Worm (Caenorhabditis elegans) whole organism, early embryonic: ENCODE measurements around the gene C47A4.5.
A peak's percentile ranks its signal among the peaks of the same experiment; 100 is the strongest.

Experiments used
- B0310.2 ChIP-seq: sonication (generic microtip); optimal IDR thresholded peaks from 2 replicates; lab custom pipeline; 2016; ENCODE audit warnings: mild to moderate bottlenecking, missing genetic modification characterization, missing compliant biosample characterization
- F13C5.2 ChIP-seq: sonication (generic microtip); optimal IDR thresholded peaks from 2 replicates; lab custom pipeline; 2017; ENCODE audit warnings: mild to moderate bottlenecking, missing genetic modification characterization, inconsistent platforms, missing compliant biosample characterization
- aly-1 ChIP-seq: sonication (generic microtip); optimal IDR thresholded peaks from 2 replicates; lab custom pipeline; 2016; ENCODE audit warnings: missing genetic modification characterization, missing compliant biosample characterization
- ama-1 ChIP-seq: fragments of 150-350 bp; optimal IDR thresholded peaks from 2 replicates; lab custom pipeline; 2014
- ceh-13 ChIP-seq: fragments of 200-800 bp; sonication (Bioruptor generic); optimal IDR thresholded peaks from 2 replicates; lab custom pipeline; 2018; ENCODE audit warnings: mild to moderate bottlenecking, missing genetic modification characterization, missing compliant biosample characterization
- ceh-36 ChIP-seq: sonication (generic microtip); optimal IDR thresholded peaks from 2 replicates; lab custom pipeline; 2016; ENCODE audit warnings: missing genetic modification characterization, inconsistent platforms, missing compliant biosample characterization
- ets-7 ChIP-seq: sonication (generic microtip); optimal IDR thresholded peaks from 2 replicates; lab custom pipeline; 2016; ENCODE audit warnings: missing genotype, missing genetic modification characterization, missing compliant biosample characterization
- flt-1 ChIP-seq: fragments of 200-800 bp; sonication (Bioruptor generic); IDR thresholded peaks from 2 replicates; pipeline ENCODE4 v1.3.6; 2022; ENCODE audit warnings: missing genetic modification characterization, missing compliant biosample characterization
- hmbx-1 ChIP-seq: sonication (generic microtip); optimal IDR thresholded peaks from 2 replicates; lab custom pipeline; 2016; ENCODE audit warnings: mild to moderate bottlenecking, missing genetic modification characterization, missing compliant biosample characterization
- hmg-4 ChIP-seq: fragments of 200-800 bp; sonication (Bioruptor generic); optimal IDR thresholded peaks from 2 replicates; lab custom pipeline; 2018; ENCODE audit warnings: mild to moderate bottlenecking, missing genetic modification characterization, missing compliant biosample characterization
- hnd-1 ChIP-seq: sonication (generic microtip); optimal IDR thresholded peaks from 2 replicates; lab custom pipeline; 2016; ENCODE audit warnings: missing genetic modification characterization, missing compliant biosample characterization
- pes-1 ChIP-seq: fragments of 200-800 bp; sonication (Bioruptor generic); IDR thresholded peaks from 2 replicates; pipeline ENCODE4 v1.3.6; 2022; ENCODE audit warnings: missing genetic modification reagents, missing genetic modification characterization, missing compliant biosample characterization
- scrt-1 ChIP-seq: fragments of 200-800 bp; sonication (Bioruptor generic); IDR thresholded peaks from 2 replicates; pipeline ENCODE4 v1.3.6; 2022; ENCODE audit warnings: missing genetic modification characterization, missing compliant biosample characterization
- sea-1 ChIP-seq: fragments of 200-800 bp; sonication (Bioruptor generic); conservative IDR thresholded peaks from 2 replicates; pipeline ENCODE4 v1.3.6; 2022; ENCODE audit warnings: missing genetic modification characterization, missing compliant biosample characterization
- tbx-11 ChIP-seq: fragments of 200-800 bp; sonication (Bioruptor generic); IDR thresholded peaks from 2 replicates; pipeline ENCODE4 v1.3.6; 2022; ENCODE audit warnings: missing genetic modification characterization, missing compliant biosample characterization
- tbx-37 ChIP-seq: fragments of 200-800 bp; sonication (Bioruptor generic); conservative IDR thresholded peaks from 2 replicates; pipeline ENCODE4 v1.3.6; 2022; ENCODE audit warnings: missing genetic modification reagents, missing genetic modification characterization, missing compliant biosample characterization
- tra-4 ChIP-seq: sonication (generic microtip); optimal IDR thresholded peaks from 2 replicates; lab custom pipeline; 2017; ENCODE audit warnings: missing genetic modification characterization, missing compliant biosample characterization

The C47A4.5 gene

ce11 chrIV:13745409-13745808 is at the start of gene C47A4.5:
Gene C47A4.5 (plus strand): TSS chrIV:13745709.
- TF ChIP-seq tra-4 (tag; lab: Kevin White, UChicago) (no peak), aly-1 (no peak), sea-1 (GFP tag; lab: Robert Waterston, UW) (no peak), tbx-11 (GFP tag; lab: Robert Waterston, UW) (no peak), scrt-1 (no peak), B0310.2 (tag; lab: Kevin White, UChicago) (no peak)

ce11 chrIV:13695720-13696364 is 49.7 kb upstream of the C47A4.5 start:
- TF ChIP-seq hmg-4 (GFP tag; lab: Kevin White, UChicago) (no peak), ets-7 (no peak), tra-4 (tag; lab: Kevin White, UChicago) (no peak)

ce11 chrIV:13696900-13697299 is 48.6 kb upstream of the C47A4.5 start:
- TF ChIP-seq aly-1 = no peak

- no peak for TF ChIP-seq hnd-1 (tag; lab: Kevin White, UChicago)
- no peak for TF ChIP-seq F13C5.2 (tag; lab: Kevin White, UChicago)
- TF ChIP-seq ets-7 = no peak
- no peak for TF ChIP-seq scrt-1
- no peak for TF ChIP-seq ceh-36
- TF ChIP-seq tbx-11 (GFP tag; lab: Robert Waterston, UW) = no peak
- TF ChIP-seq tra-4 (tag; lab: Kevin White, UChicago) = no peak
- no peak for TF ChIP-seq ama-1 (lab: Kevin White, UChicago)
- no peak for TF ChIP-seq sea-1 (GFP tag; lab: Robert Waterston, UW)
- TF ChIP-seq tbx-37 = no peak
- no peak for TF ChIP-seq pes-1 (GFP tag; lab: Robert Waterston, UW)
- no peak for TF ChIP-seq hmbx-1
- TF ChIP-seq flt-1 (GFP tag; lab: Robert Waterston, UW) = no peak
- no peak for TF ChIP-seq B0310.2 (tag; lab: Kevin White, UChicago)
- TF ChIP-seq aly-1 = no peak
- no peak for TF ChIP-seq hmg-4 (GFP tag; lab: Kevin White, UChicago)
These were observed 46.9 kb upstream of the C47A4.5 start, which contains the start of gene T23G4.127 for ce11 chrIV:13698603-13699002. Gene T23G4.127 (minus strand): TSS chrIV:13698703.

- TF ChIP-seq ceh-13 = no peak
- no peak for TF ChIP-seq sea-1 (GFP tag; lab: Robert Waterston, UW)
- TF ChIP-seq ama-1 (lab: Kevin White, UChicago) = no peak
- no peak for TF ChIP-seq hnd-1 (tag; lab: Kevin White, UChicago)
- no peak for TF ChIP-seq tra-4 (tag; lab: Kevin White, UChicago)
- TF ChIP-seq ets-7 = no peak
- no peak for TF ChIP-seq scrt-1
- no peak for TF ChIP-seq B0310.2 (tag; lab: Kevin White, UChicago)
- TF ChIP-seq F13C5.2 (tag; lab: Kevin White, UChicago) = no peak
- no peak for TF ChIP-seq tbx-37
- TF ChIP-seq ceh-36 = no peak
- TF ChIP-seq pes-1 (GFP tag; lab: Robert Waterston, UW) = no peak
- no peak for TF ChIP-seq hmg-4 (GFP tag; lab: Kevin White, UChicago)
- TF ChIP-seq hmbx-1 = no peak
- no peak for TF ChIP-seq flt-1 (GFP tag; lab: Robert Waterston, UW)
- TF ChIP-seq aly-1 = no peak
- no peak for TF ChIP-seq tbx-11 (GFP tag; lab: Robert Waterston, UW)
These were observed 46.1 kb upstream of the C47A4.5 start for ce11 chrIV:13699384-13699788.

ce11 chrIV:13700847-13701246 is 44.7 kb upstream of the C47A4.5 start:
- TF ChIP-seq ceh-13 = no peak
- no peak for TF ChIP-seq ceh-36
- no peak for TF ChIP-seq tbx-37
- no peak for TF ChIP-seq pes-1 (GFP tag; lab: Robert Waterston, UW)
- TF ChIP-seq hmg-4 (GFP tag; lab: Kevin White, UChicago) = no peak
- TF ChIP-seq aly-1 = no peak
- no peak for TF ChIP-seq ets-7

- TF ChIP-seq tra-4 (tag; lab: Kevin White, UChicago) (no peak), sea-1 (GFP tag; lab: Robert Waterston, UW) (no peak)
These were observed 44.0 kb upstream of the C47A4.5 start for ce11 chrIV:13701472-13701871.

- TF ChIP-seq tbx-11 (GFP tag; lab: Robert Waterston, UW) (no peak), ama-1 (lab: Kevin White, UChicago) (no peak), tra-4 (tag; lab: Kevin White, UChicago) (no peak), hmg-4 (GFP tag; lab: Kevin White, UChicago) (no peak), F13C5.2 (tag; lab: Kevin White, UChicago) (no peak), aly-1 (no peak), B0310.2 (tag; lab: Kevin White, UChicago) (no peak), ets-7 (no peak), ceh-36 (no peak)
These were observed 42.8 kb upstream of the C47A4.5 start for ce11 chrIV:13702681-13703080.

- no peak for TF ChIP-seq hmbx-1
- TF ChIP-seq flt-1 (GFP tag; lab: Robert Waterston, UW) = no peak
- no peak for TF ChIP-seq pes-1 (GFP tag; lab: Robert Waterston, UW)
- peak; percentile 24 for TF ChIP-seq F13C5.2 (tag; lab: Kevin White, UChicago)
- TF ChIP-seq ama-1 (lab: Kevin White, UChicago) = no peak
- TF ChIP-seq tbx-37 = no peak
- no peak for TF ChIP-seq ceh-13
- peak; percentile 0 for TF ChIP-seq aly-1
- TF ChIP-seq scrt-1 = no peak
- no peak for TF ChIP-seq tra-4 (tag; lab: Kevin White, UChicago)
- TF ChIP-seq hmg-4 (GFP tag; lab: Kevin White, UChicago) = no peak
- no peak for TF ChIP-seq B0310.2 (tag; lab: Kevin White, UChicago)
- TF ChIP-seq sea-1 (GFP tag; lab: Robert Waterston, UW) = no peak
- TF ChIP-seq hnd-1 (tag; lab: Kevin White, UChicago) = no peak
- TF ChIP-seq ceh-36 = no peak
- no peak for TF ChIP-seq ets-7
- peak; percentile 24; the same call in 1 of the 2 replicates for TF ChIP-seq tbx-11 (GFP tag; lab: Robert Waterston, UW)
These were observed 41.6 kb upstream of the C47A4.5 start, which contains the start of gene tlp-1 for ce11 chrIV:13703828-13704425. Gene tlp-1 (minus strand): TSS chrIV:13704082.
